Worm (Caenorhabditis elegans) whole organism, L4 larva: ENCODE measurements around the gene C29A12.1.

Experiments used
- aha-1 ChIP-seq: fragments of 150-350 bp; peaks from one replicate; lab custom pipeline; 2014; ENCODE audit warnings: missing biosample characterization, missing genetic modification characterization
- ama-1 ChIP-seq: fragments of 150-350 bp; optimal IDR thresholded peaks from 2 replicates; lab custom pipeline; 2014; ENCODE audit warnings: inconsistent platforms, mixed read lengths
- dpl-1 ChIP-seq: fragments of 150-350 bp; optimal IDR thresholded peaks from 2 replicates; lab custom pipeline; 2014; ENCODE audit warnings: missing biosample characterization, missing genetic modification reagents, missing genetic modification characterization
- dve-1 ChIP-seq: sonication (generic microtip); optimal IDR thresholded peaks from 2 replicates; lab custom pipeline; 2017; ENCODE audit warnings: antibody characterized with exemption, mild to moderate bottlenecking, missing genetic modification characterization, missing compliant biosample characterization; ENCODE audit not compliant: insufficient read depth
- hif-1 ChIP-seq, 2 experiments: sonication (generic microtip); optimal IDR thresholded peaks; 2 replicates each; lab custom pipeline; 2016 to 2017; ENCODE audit warnings: missing compliant biosample characterization in 2 of 2, missing genetic modification characterization in 2 of 2, missing genetic modification reagents in 2 of 2, missing genotype in 2 of 2, mild to moderate bottlenecking in 1 of 2
- jun-1 ChIP-seq: fragments of 150-350 bp; optimal IDR thresholded peaks from 2 replicates; lab custom pipeline; 2014; ENCODE audit warnings: missing biosample characterization, missing genetic modification reagents, missing genetic modification characterization
- nhr-11 ChIP-seq: fragments of 150-350 bp; optimal IDR thresholded peaks from 2 replicates; lab custom pipeline; 2014; ENCODE audit warnings: missing biosample characterization, missing genetic modification characterization
- sdz-12 ChIP-seq: fragments of 200-800 bp; sonication (Bioruptor generic); optimal IDR thresholded peaks from 2 replicates; lab custom pipeline; 2018; ENCODE audit warnings: mild to moderate bottlenecking, missing genetic modification characterization, missing compliant biosample characterization
- set-16 ChIP-seq: fragments of 200-800 bp; sonication (Bioruptor generic); IDR thresholded peaks from 2 replicates; pipeline ENCODE4 v1.3.6; 2022; ENCODE audit warnings: missing genetic modification reagents, missing genetic modification characterization, missing compliant biosample characterization
- vab-7 ChIP-seq: fragments of 200-800 bp; sonication (Bioruptor generic); IDR thresholded peaks from 2 replicates; pipeline ENCODE4 v1.3.6; 2022; ENCODE audit warnings: missing genetic modification reagents, missing genetic modification characterization, missing compliant biosample characterization

ce11 chrV:10773216-10773615, 40.1 kb downstream of the C29A12.1 start:
- TF ChIP-seq hif-1 (tag; optimal IDR thresholded peaks at IDR 0.05; lab: Kevin White, UChicago) = no peak
- TF ChIP-seq vab-7 = no peak
- no peak for TF ChIP-seq dpl-1
- TF ChIP-seq dve-1 (tag; lab: Kevin White, UChicago) = no peak
- TF ChIP-seq ama-1 = no peak
- no peak for TF ChIP-seq jun-1
- TF ChIP-seq nhr-11 (tag; lab: Kevin White, UChicago) = no peak
- no peak for TF ChIP-seq aha-1 (tag; lab: Kevin White, UChicago)
- no peak for TF ChIP-seq sdz-12
- no peak for TF ChIP-seq set-16
